Fruit fly (Drosophila melanogaster): ENCODE data around the gene CG12655.

dm6 chrX:20001996-20002395 is 42.8 kb upstream of the CG12655 start, which contains the start of gene lky:
- TF ChIP-seq Sin3A (optimal IDR thresholded peaks at IDR 0.05) (no peak), Myc (optimal IDR thresholded peaks at IDR 0.05) (no peak), insv (optimal IDR thresholded peaks at IDR 0.05) (no peak), psq (optimal IDR thresholded peaks at IDR 0.05) (no peak), h (optimal IDR thresholded peaks at IDR 0.05) (no peak), ttk (optimal IDR thresholded peaks at IDR 0.05) (no peak)
